Worm (Caenorhabditis elegans) whole organism, midembryonic: Measurements from ENCODE around the gene farl-11.

Experiments used
- T22C8.4 ChIP-seq: fragments of 200-800 bp; sonication (Bioruptor generic); IDR thresholded peaks from 2 replicates; pipeline ENCODE4 v1.3.6; 2022; ENCODE audit warnings: missing genetic modification characterization, missing compliant biosample characterization
- cog-1 ChIP-seq: sonication (generic microtip); optimal IDR thresholded peaks from 2 replicates; lab custom pipeline; 2016; ENCODE audit warnings: missing genetic modification characterization, missing compliant biosample characterization
- klf-2 ChIP-seq: fragments of 200-800 bp; sonication (Bioruptor generic); conservative IDR thresholded peaks from 2 replicates; pipeline ENCODE4 v1.3.6; 2022; ENCODE audit warnings: missing genetic modification reagents, missing genetic modification characterization, missing compliant biosample characterization
- med-1 ChIP-seq: sonication (generic microtip); optimal IDR thresholded peaks from 2 replicates; lab custom pipeline; 2017; ENCODE audit warnings: missing genetic modification characterization, mild to moderate bottlenecking, missing compliant biosample characterization, antibody characterized with exemption, missing genetic modification reagents; ENCODE audit not compliant: insufficient read depth
- ref-1 ChIP-seq: fragments of 200-800 bp; sonication (Bioruptor generic); conservative IDR thresholded peaks from 2 replicates; pipeline ENCODE4 v1.3.6; 2022; ENCODE audit warnings: missing genetic modification reagents, missing genetic modification characterization, missing compliant biosample characterization
- tab-1 ChIP-seq: fragments of 200-800 bp; sonication (Bioruptor generic); IDR thresholded peaks from 2 replicates; pipeline ENCODE4 v1.3.6; 2022; ENCODE audit warnings: missing genetic modification characterization, missing compliant biosample characterization
- ztf-23 ChIP-seq: fragments of 200-800 bp; sonication (Bioruptor generic); IDR thresholded peaks from 2 replicates; pipeline ENCODE4 v1.3.6; 2022; ENCODE audit warnings: missing genetic modification reagents, missing genetic modification characterization, missing compliant biosample characterization
- ztf-29 ChIP-seq: fragments of 200-800 bp; sonication (Bioruptor generic); IDR thresholded peaks from 2 replicates; pipeline ENCODE4 v1.3.6; 2022; ENCODE audit warnings: missing genetic modification reagents, missing genetic modification characterization, missing compliant biosample characterization

Gene farl-11

DNA sequence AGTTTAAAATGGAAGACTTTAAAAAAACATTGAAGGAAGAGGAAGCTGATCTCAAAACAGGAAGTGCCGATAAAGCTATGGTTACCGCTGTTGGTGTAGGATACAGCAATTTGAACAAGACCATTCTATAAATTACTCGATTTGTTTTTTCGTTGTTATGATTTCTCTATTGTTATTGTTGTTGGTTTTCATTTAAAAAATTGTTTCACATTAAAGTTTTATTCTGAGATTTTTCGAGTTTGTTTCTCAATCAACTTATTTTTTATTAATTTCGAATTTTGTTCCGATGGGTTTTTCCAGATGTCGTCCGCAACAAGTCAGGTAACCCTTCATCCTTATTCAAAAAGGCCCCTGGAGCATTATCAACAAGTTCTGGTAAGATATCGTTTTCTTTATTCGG, 53.1 kb downstream of the farl-11 start, which contains the start of gene ZK1127.12:
TSS of gene ZK1127.12 (plus strand) at position 301 of the 400 bp plus-strand sequence.
- no peak for TF ChIP-seq med-1 (GFP tag; lab: Kevin White, UChicago)
- no peak for TF ChIP-seq ztf-29 (GFP tag; lab: Robert Waterston, UW)
- no peak for TF ChIP-seq ref-1
- no peak for TF ChIP-seq cog-1 (tag; lab: Kevin White, UChicago)
- no peak for TF ChIP-seq T22C8.4 (GFP tag; lab: Robert Waterston, UW)
- no peak for TF ChIP-seq tab-1 (GFP tag; lab: Robert Waterston, UW)
- TF ChIP-seq ztf-23 = no peak
- no peak for TF ChIP-seq klf-2 (GFP tag; lab: Robert Waterston, UW)
